Worm (Caenorhabditis elegans): Measurements from ENCODE around the gene wht-3.

- TF ChIP-seq W03F9.2 (tag; optimal IDR thresholded peaks at IDR 0.05) = no peak
- no peak for TF ChIP-seq dao-5 (tag; optimal IDR thresholded peaks at IDR 0.05)
- TF ChIP-seq him-1 (tag; optimal IDR thresholded peaks at IDR 0.05) = no peak
These were observed 17.3 kb downstream of the wht-3 start for ce11 chrIII:4134059-4134458.
